Fruit fly (Drosophila melanogaster) whole organism, embryonic: ENCODE data around the gene CG10211.

Experiments used
- Aef1 ChIP-seq: fragments of 200-800 bp; sonication (Bioruptor generic); IDR thresholded peaks from 3 replicates; pipeline ENCODE4 v1.3.6; 2022; ENCODE audit warnings: missing biosample characterization, missing genetic modification characterization
- Atf6 ChIP-seq: fragments of 200-800 bp; sonication (Bioruptor generic); IDR thresholded peaks from 2 replicates; pipeline ENCODE4 v1.3.6; 2022; ENCODE audit warnings: missing biosample characterization, missing genetic modification characterization
- CG12104 ChIP-seq: fragments of 200-800 bp; sonication (Bioruptor generic); optimal IDR thresholded peaks from 3 replicates; lab custom pipeline; 2016; ENCODE audit warnings: missing biosample characterization, missing genetic modification characterization
- CG14667 ChIP-seq: fragments of 200-800 bp; sonication (Bioruptor generic); IDR thresholded peaks from 2 replicates; pipeline ENCODE4 v1.3.6; 2022; ENCODE audit warnings: missing biosample characterization, missing genetic modification characterization
- CG14860 ChIP-seq: fragments of 200-800 bp; sonication (Bioruptor generic); IDR thresholded peaks from 3 replicates; pipeline ENCODE4 v1.3.6; 2022; ENCODE audit warnings: missing biosample characterization, missing genetic modification characterization; ENCODE audit not compliant: partially characterized antibody
- CG15269 ChIP-seq: fragments of 200-800 bp; sonication (Bioruptor generic); optimal IDR thresholded peaks from 2 replicates; lab custom pipeline; 2018; ENCODE audit warnings: missing biosample characterization, mild to moderate bottlenecking, missing genetic modification characterization, moderate library complexity
- CG17361 ChIP-seq: fragments of 200-800 bp; sonication (Bioruptor generic); IDR thresholded peaks from 3 replicates; pipeline ENCODE4 v1.3.6; 2022; ENCODE audit warnings: missing biosample characterization, missing genetic modification characterization
- CG2116 ChIP-seq: fragments of 200-800 bp; sonication (Bioruptor generic); optimal IDR thresholded peaks from 3 replicates; lab custom pipeline; 2018; ENCODE audit warnings: missing biosample characterization, mild to moderate bottlenecking, missing genetic modification characterization
- CG30403 ChIP-seq: fragments of 200-800 bp; sonication (Bioruptor generic); optimal IDR thresholded peaks from 3 replicates; lab custom pipeline; 2016; ENCODE audit warnings: missing biosample characterization, missing genetic modification characterization
- CG30431 ChIP-seq: fragments of 200-800 bp; sonication (Bioruptor generic); optimal IDR thresholded peaks from 2 replicates; lab custom pipeline; 2017; ENCODE audit warnings: missing biosample characterization, missing genetic modification characterization
- CG32767 ChIP-seq: fragments of 200-800 bp; sonication (Bioruptor generic); IDR thresholded peaks from 2 replicates; pipeline ENCODE4 v1.3.6; 2022; ENCODE audit warnings: missing biosample characterization, missing genetic modification characterization
- CG3838 ChIP-seq: fragments of 200-800 bp; sonication (Bioruptor generic); optimal IDR thresholded peaks from 3 replicates; lab custom pipeline; 2016; ENCODE audit warnings: missing biosample characterization, missing genetic modification characterization
- CG4707 ChIP-seq: fragments of 200-800 bp; sonication (Bioruptor generic); optimal IDR thresholded peaks from 2 replicates; lab custom pipeline; 2018; ENCODE audit warnings: missing biosample characterization, mild to moderate bottlenecking, missing genetic modification characterization, moderate library complexity
- CG5245 ChIP-seq: fragments of 200-800 bp; sonication (Bioruptor generic); optimal IDR thresholded peaks from 3 replicates; lab custom pipeline; 2016; ENCODE audit warnings: missing biosample characterization, missing genetic modification characterization
- CG7271 ChIP-seq: fragments of 200-800 bp; sonication (Bioruptor generic); optimal IDR thresholded peaks from 2 replicates; lab custom pipeline; 2018; ENCODE audit warnings: missing biosample characterization, mild to moderate bottlenecking, missing genetic modification characterization, moderate library complexity
- CTCF ChIP-seq: fragments of 200-800 bp; sonication (Bioruptor generic); optimal IDR thresholded peaks from 2 replicates; lab custom pipeline; 2017; ENCODE audit warnings: missing biosample characterization, mild to moderate bottlenecking, missing genetic modification characterization, moderate library complexity
- D19B ChIP-seq: fragments of 200-800 bp; sonication (Bioruptor generic); optimal IDR thresholded peaks from 2 replicates; lab custom pipeline; 2017; ENCODE audit warnings: missing biosample characterization, mild to moderate bottlenecking, missing genetic modification characterization
- ERR ChIP-seq: fragments of 200-800 bp; sonication (Bioruptor generic); optimal IDR thresholded peaks from 2 replicates; lab custom pipeline; 2016; ENCODE audit warnings: missing biosample characterization, missing genetic modification characterization
- Ets65A ChIP-seq: fragments of 200-800 bp; sonication (Bioruptor generic); peaks from one replicate; lab custom pipeline; 2016; ENCODE audit warnings: missing biosample characterization, missing genetic modification characterization
- GATAe ChIP-seq: fragments of 200-800 bp; sonication (Bioruptor generic); conservative IDR thresholded peaks from 2 replicates; pipeline ENCODE4 v1.3.6; 2022; ENCODE audit warnings: missing biosample characterization, missing genetic modification characterization
- Hr78 ChIP-seq, 2 experiments: fragments of 200-800 bp in 1 of 2; fragments of >200 bp in 1 of 2; sonication (Bioruptor generic) in 1 of 2; optimal IDR thresholded peaks; 2 replicates each; lab custom pipeline; 2017 to 2019; ENCODE audit warnings: missing biosample characterization in 2 of 2, missing genetic modification characterization in 2 of 2, mild to moderate bottlenecking in 1 of 2, moderate library complexity in 1 of 2
- MTF-1 ChIP-seq: fragments of 200-800 bp; sonication (Bioruptor generic); optimal IDR thresholded peaks from 2 replicates; lab custom pipeline; 2018; ENCODE audit warnings: missing biosample characterization, mild to moderate bottlenecking, missing genetic modification characterization, borderline replicate concordance
- Myb ChIP-seq: fragments of 200-800 bp; sonication (Bioruptor generic); optimal IDR thresholded peaks from 2 replicates; lab custom pipeline; 2016; ENCODE audit warnings: missing biosample characterization, missing genetic modification characterization
- NC2β ChIP-seq: fragments of 200-800 bp; sonication (Bioruptor generic); optimal IDR thresholded peaks from 2 replicates; lab custom pipeline; 2016; ENCODE audit warnings: missing biosample characterization, missing genetic modification characterization
- NfI ChIP-seq: fragments of 200-800 bp; sonication (Bioruptor generic); optimal IDR thresholded peaks from 3 replicates; lab custom pipeline; 2018; ENCODE audit warnings: missing biosample characterization, mild to moderate bottlenecking, missing genetic modification characterization, moderate library complexity
- Opbp ChIP-seq: fragments of 200-800 bp; sonication (Bioruptor generic); IDR thresholded peaks from 3 replicates; pipeline ENCODE4 v1.3.6; 2022; ENCODE audit warnings: missing biosample characterization, missing genetic modification characterization; ENCODE audit not compliant: partially characterized antibody
- Ravus ChIP-seq: fragments of 200-800 bp; sonication (Bioruptor generic); IDR thresholded peaks from 2 replicates; pipeline ENCODE4 v1.3.6; 2022; ENCODE audit warnings: missing biosample characterization, missing genetic modification characterization
- Sox102F ChIP-seq: fragments of 200-800 bp; sonication (Bioruptor generic); optimal IDR thresholded peaks from 2 replicates; lab custom pipeline; 2018; ENCODE audit warnings: missing biosample characterization, mild to moderate bottlenecking, missing genetic modification characterization, moderate library complexity
- Taf1 ChIP-seq: fragments of 200-800 bp; sonication (Bioruptor generic); IDR thresholded peaks from 2 replicates; pipeline ENCODE4 v1.3.6; 2022; ENCODE audit warnings: missing biosample characterization, missing genetic modification characterization
- bowl ChIP-seq: fragments of 200-800 bp; sonication (Bioruptor generic); IDR thresholded peaks from 2 replicates; pipeline ENCODE4 v1.3.6; 2022; ENCODE audit warnings: missing biosample characterization, missing genetic modification characterization
- bsh ChIP-seq, 2 experiments: fragments of 200-800 bp; sonication (Bioruptor generic); optimal IDR thresholded peaks; 2 replicates each; lab custom pipeline; 2017 to 2018; ENCODE audit warnings: mild to moderate bottlenecking in 2 of 2, missing biosample characterization in 2 of 2, missing genetic modification characterization in 2 of 2, moderate library complexity in 1 of 2
- crc ChIP-seq: fragments of 200-800 bp; sonication (Bioruptor generic); optimal IDR thresholded peaks from 2 replicates; lab custom pipeline; 2016; ENCODE audit warnings: missing biosample characterization, missing genetic modification characterization
- cwo ChIP-seq: fragments of 200-800 bp; sonication (Bioruptor generic); optimal IDR thresholded peaks from 3 replicates; lab custom pipeline; 2017; ENCODE audit warnings: missing biosample characterization, missing genetic modification characterization, mild to moderate bottlenecking, moderate library complexity, missing genetic modification reagents
- dan ChIP-seq: fragments of 200-800 bp; sonication (Bioruptor generic); IDR thresholded peaks from 2 replicates; pipeline ENCODE4 v1.3.6; 2022; ENCODE audit warnings: missing biosample characterization, missing genetic modification characterization
- eve ChIP-seq, 2 experiments: fragments of >200 bp; optimal IDR thresholded peaks; 2 replicates each; lab custom pipeline; 2017; ENCODE audit warnings: missing biosample characterization in 2 of 2, missing genetic modification characterization in 2 of 2
- fd3F ChIP-seq: fragments of 200-800 bp; sonication (Bioruptor generic); optimal IDR thresholded peaks from 2 replicates; lab custom pipeline; 2018; ENCODE audit warnings: missing biosample characterization, mild to moderate bottlenecking, missing genetic modification characterization, moderate library complexity
- ind ChIP-seq: fragments of 200-800 bp; sonication (Bioruptor generic); optimal IDR thresholded peaks from 3 replicates; lab custom pipeline; 2016; ENCODE audit warnings: missing biosample characterization, missing genetic modification characterization
- lab ChIP-seq: fragments of 200-800 bp; sonication (Bioruptor generic); optimal IDR thresholded peaks from 3 replicates; lab custom pipeline; 2017; ENCODE audit warnings: missing biosample characterization, missing genetic modification characterization, mild to moderate bottlenecking, moderate library complexity, missing genetic modification reagents
- lilli ChIP-seq: fragments of 200-800 bp; sonication (Bioruptor generic); optimal IDR thresholded peaks from 3 replicates; lab custom pipeline; 2016; ENCODE audit warnings: missing biosample characterization, missing genetic modification characterization
- lmd ChIP-seq: fragments of 200-800 bp; sonication (Bioruptor generic); IDR thresholded peaks from 2 replicates; pipeline ENCODE4 v1.3.6; 2022; ENCODE audit warnings: missing biosample characterization, missing genetic modification characterization
- lola ChIP-seq, 3 experiments: fragments of >200 bp in 2 of 3; fragments of 200-800 bp in 1 of 3; sonication (Bioruptor generic) in 1 of 3; optimal IDR thresholded peaks; 2 replicates each; lab custom pipeline; 2017 to 2019; ENCODE audit warnings: missing biosample characterization in 3 of 3, missing genetic modification characterization in 3 of 3, mild to moderate bottlenecking in 1 of 3, moderate library complexity in 1 of 3
- maf-S ChIP-seq: fragments of 200-800 bp; sonication (Bioruptor generic); optimal IDR thresholded peaks from 2 replicates; lab custom pipeline; 2016; ENCODE audit warnings: missing biosample characterization, missing genetic modification characterization
- otp ChIP-seq: fragments of 200-800 bp; sonication (Bioruptor generic); IDR thresholded peaks from 3 replicates; pipeline ENCODE4, ENCODE4 v1.3.6; 2022; ENCODE audit warnings: missing biosample characterization, missing genetic modification characterization
- p53 ChIP-seq: fragments of 200-800 bp; sonication (Bioruptor generic); optimal IDR thresholded peaks from 2 replicates; lab custom pipeline; 2016; ENCODE audit warnings: missing biosample characterization, missing genetic modification characterization
- pfk ChIP-seq: fragments of 200-800 bp; sonication (Bioruptor generic); optimal IDR thresholded peaks from 2 replicates; lab custom pipeline; 2018; ENCODE audit warnings: missing biosample characterization, mild to moderate bottlenecking, missing genetic modification characterization, moderate library complexity
- psq ChIP-seq: fragments of 200-800 bp; sonication (Bioruptor generic); optimal IDR thresholded peaks from 2 replicates; lab custom pipeline; 2017; ENCODE audit warnings: missing biosample characterization, missing genetic modification characterization
- pum ChIP-seq: fragments of 200-800 bp; sonication (Bioruptor generic); optimal IDR thresholded peaks from 2 replicates; lab custom pipeline; 2016; ENCODE audit warnings: missing biosample characterization, missing genetic modification characterization
- sc ChIP-seq, 3 experiments: fragments of >200 bp in 2 of 3; fragments of 200-800 bp in 1 of 3; sonication (Bioruptor generic) in 1 of 3; optimal IDR thresholded peaks; 2 replicates in 2 of 3; 3 replicates in 1 of 3; lab custom pipeline; 2017; ENCODE audit warnings: mild to moderate bottlenecking in 1 of 3, missing biosample characterization in 1 of 3, missing genetic modification characterization in 1 of 3, missing genetic modification reagents in 1 of 3
- schlank ChIP-seq: fragments of 200-800 bp; sonication (Bioruptor generic); optimal IDR thresholded peaks from 2 replicates; lab custom pipeline; 2018; ENCODE audit warnings: missing biosample characterization, mild to moderate bottlenecking, missing genetic modification characterization
- seq ChIP-seq: fragments of 200-800 bp; sonication (Bioruptor generic); IDR thresholded peaks from 2 replicates; pipeline ENCODE4 v1.3.6; 2022; ENCODE audit warnings: missing biosample characterization, missing genetic modification characterization
- tap ChIP-seq: fragments of 200-800 bp; optimal IDR thresholded peaks from 3 replicates; lab custom pipeline; 2019; ENCODE audit warnings: missing biosample characterization, mild to moderate bottlenecking, missing genetic modification characterization, moderate library complexity

The CG10211 gene

DNA sequence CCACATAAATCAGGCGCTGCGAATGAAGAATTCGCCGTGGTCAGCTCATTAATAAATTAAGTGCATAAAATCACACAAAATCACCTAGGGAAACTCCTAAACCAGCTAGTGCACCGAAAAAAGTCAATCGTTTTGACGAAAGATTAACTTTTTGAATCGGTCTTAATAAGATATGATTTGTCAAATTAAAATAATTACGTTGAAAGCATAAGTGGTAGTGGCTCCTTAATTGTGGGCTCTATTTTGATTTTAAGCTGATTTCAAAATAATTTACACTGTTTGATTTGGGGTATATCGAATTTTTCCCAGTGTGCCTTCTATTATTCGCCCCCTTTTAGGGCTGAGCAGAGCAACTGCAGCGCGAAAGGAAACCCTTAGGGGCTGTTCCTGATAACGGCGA, 11.8 kb upstream of the CG10211 start (continued):
- no peak for TF ChIP-seq CG32767
- TF ChIP-seq dan (GFP tag; lab: Robert Waterston, UW): 0 out of 2 replicates have a peak, but pooled peaks have one; percentile 25
- 0 out of 3 replicates have a peak, but pooled peaks have one; percentile 35 for TF ChIP-seq otp (GFP tag; lab: Robert Waterston, UW)
- no peak for TF ChIP-seq CG14860 (GFP tag; lab: Robert Waterston, UW)
- TF ChIP-seq sc (optimal IDR thresholded peaks at IDR 0.05; lab: Kevin White, UChicago): no peak
- TF ChIP-seq sc (GFP tag; optimal IDR thresholded peaks at IDR 0.05; lab: Kevin White, UChicago): no peak
- TF ChIP-seq Hr78 (GFP tag; optimal IDR thresholded peaks at IDR 0.05; lab: Kevin White, UChicago): no peak
- TF ChIP-seq lilli: no peak
- TF ChIP-seq NfI: no peak
- TF ChIP-seq Opbp: no peak
- TF ChIP-seq CG12104: no peak
- TF ChIP-seq bsh (GFP tag; optimal IDR thresholded peaks at IDR 0.05; lab: Kevin White, UChicago): peak in 1 of 2 experiments; percentile 70
- peak; percentile 21 for TF ChIP-seq ind (GFP tag; lab: Kevin White, UChicago)
- peak; percentile 1 for TF ChIP-seq CG30431 (GFP tag; lab: Kevin White, UChicago)
- TF ChIP-seq fd3F (GFP tag; lab: Kevin White, UChicago): no peak
- no peak for TF ChIP-seq CG3838 (GFP tag; lab: Kevin White, UChicago)
- TF ChIP-seq pfk: no peak
- no peak for TF ChIP-seq CTCF (GFP tag; lab: Kevin White, UChicago)
- TF ChIP-seq Aef1 (GFP tag; lab: Robert Waterston, UW): no peak
- no peak for TF ChIP-seq CG2116 (GFP tag; lab: Kevin White, UChicago)
- peak; percentile 54 for TF ChIP-seq Sox102F (GFP tag; lab: Kevin White, UChicago)
- TF ChIP-seq Taf1 (GFP tag; lab: Robert Waterston, UW): no peak
- peak; percentile 12; the same call in 1 of the 2 replicates for TF ChIP-seq lmd
- TF ChIP-seq CG4707 (GFP tag; lab: Kevin White, UChicago): no peak
- no peak for TF ChIP-seq Myb (GFP tag; lab: Kevin White, UChicago)
- TF ChIP-seq lab: no peak
- no peak for TF ChIP-seq bowl (GFP tag; lab: Robert Waterston, UW)
- peak; percentile 46 for TF ChIP-seq NC2β
- no peak for TF ChIP-seq MTF-1 (GFP tag; lab: Kevin White, UChicago)
- TF ChIP-seq CG15269 (tag; lab: Kevin White, UChicago): no peak
- no peak for TF ChIP-seq ERR
- no peak for TF ChIP-seq crc (GFP tag; lab: Kevin White, UChicago)
- no peak for TF ChIP-seq CG5245
- no peak for TF ChIP-seq D19B (GFP tag; lab: Kevin White, UChicago)
- TF ChIP-seq psq (GFP tag; lab: Kevin White, UChicago): no peak
- no peak for TF ChIP-seq cwo (GFP tag; lab: Kevin White, UChicago)
- no peak for TF ChIP-seq eve (GFP tag; optimal IDR thresholded peaks at IDR 0.05; lab: Kevin White, UChicago)
- TF ChIP-seq pum (GFP tag; lab: Kevin White, UChicago): peak; percentile 21
- peak in 1 of 3 experiments; percentile 59 for TF ChIP-seq lola (GFP tag; optimal IDR thresholded peaks at IDR 0.05; lab: Kevin White, UChicago)
- no peak for TF ChIP-seq maf-S (GFP tag; lab: Kevin White, UChicago)
- TF ChIP-seq tap (tag; lab: Kevin White, UChicago): peak; percentile 24
- peak; percentile 36; the same call in 1 of the 3 replicates for TF ChIP-seq CG17361 (GFP tag; lab: Robert Waterston, UW)
- TF ChIP-seq Ravus (GFP tag; lab: Robert Waterston, UW): no peak
- no peak for TF ChIP-seq Atf6 (GFP tag; lab: Robert Waterston, UW)
- TF ChIP-seq seq (GFP tag; lab: Robert Waterston, UW): no peak
- no peak for TF ChIP-seq CG7271 (tag; lab: Kevin White, UChicago)
- TF ChIP-seq CG14667 (GFP tag; lab: Robert Waterston, UW): no peak
- TF ChIP-seq GATAe (GFP tag; lab: Robert Waterston, UW): no peak
- peak; percentile 6 for TF ChIP-seq CG30403 (GFP tag; lab: Kevin White, UChicago)
- no peak for TF ChIP-seq p53 (GFP tag; lab: Kevin White, UChicago)
- TF ChIP-seq Ets65A (GFP tag; lab: Kevin White, UChicago): peak; percentile 93
- no peak for TF ChIP-seq schlank
